Fruit fly (Drosophila melanogaster) whole organism, embryonic: ENCODE results near the gene CG1440.

Source experiments
- Abd-B ChIP-seq: fragments of 200-800 bp; sonication (Bioruptor generic); optimal IDR thresholded peaks from 2 replicates; lab custom pipeline; 2018; ENCODE audit warnings: missing biosample characterization, mild to moderate bottlenecking, missing genetic modification characterization, moderate library complexity
- Atf3 ChIP-seq: fragments of 200-800 bp; sonication (Bioruptor generic); optimal IDR thresholded peaks from 3 replicates; lab custom pipeline; 2016; ENCODE audit warnings: missing biosample characterization, missing genetic modification characterization
- Bdp1 ChIP-seq: fragments of 200-800 bp; sonication (Bioruptor generic); optimal IDR thresholded peaks from 3 replicates; lab custom pipeline; 2016; ENCODE audit warnings: missing biosample characterization, missing genetic modification characterization
- CG11398 ChIP-seq: fragments of 200-800 bp; sonication (Bioruptor generic); optimal IDR thresholded peaks from 2 replicates; lab custom pipeline; 2016; ENCODE audit warnings: missing biosample characterization, missing genetic modification characterization
- CG13775 ChIP-seq: fragments of 200-800 bp; sonication (Bioruptor generic); optimal IDR thresholded peaks from 3 replicates; lab custom pipeline; 2017; ENCODE audit warnings: missing biosample characterization, mild to moderate bottlenecking, missing genetic modification characterization
- CG32532 ChIP-seq: fragments of 200-800 bp; sonication (Bioruptor generic); IDR thresholded peaks from 2 replicates; pipeline ENCODE4 v1.3.6; 2022; ENCODE audit warnings: missing biosample characterization, missing genetic modification characterization
- CG34376 ChIP-seq: fragments of 200-800 bp; sonication (Bioruptor generic); optimal IDR thresholded peaks from 2 replicates; lab custom pipeline; 2018; ENCODE audit warnings: missing biosample characterization, mild to moderate bottlenecking, missing genetic modification characterization
- CG5953 ChIP-seq: fragments of 200-800 bp; sonication (Bioruptor generic); IDR thresholded peaks from 2 replicates; pipeline ENCODE4 v1.3.6; 2022; ENCODE audit warnings: missing biosample characterization, missing genetic modification characterization
- CG6254 ChIP-seq: fragments of 200-800 bp; sonication (Bioruptor generic); optimal IDR thresholded peaks from 3 replicates; lab custom pipeline; 2017; ENCODE audit warnings: mild to moderate bottlenecking, missing biosample characterization, missing genetic modification reagents, missing genetic modification characterization
- CG6813 ChIP-seq: fragments of 200-800 bp; sonication (Bioruptor generic); optimal IDR thresholded peaks from 2 replicates; lab custom pipeline; 2017; ENCODE audit warnings: missing biosample characterization, missing genetic modification characterization, mild to moderate bottlenecking, moderate library complexity, missing genetic modification reagents
- CG7357 ChIP-seq: fragments of 200-800 bp; sonication (Bioruptor generic); IDR thresholded peaks from 3 replicates; pipeline ENCODE4 v1.3.6; 2022; ENCODE audit warnings: missing biosample characterization, missing genetic modification characterization
- CG7987 ChIP-seq: fragments of 200-800 bp; sonication (Bioruptor generic); optimal IDR thresholded peaks from 2 replicates; lab custom pipeline; 2018; ENCODE audit warnings: missing biosample characterization, mild to moderate bottlenecking, missing genetic modification characterization, moderate library complexity
- CG8944 ChIP-seq: fragments of 200-800 bp; sonication (Bioruptor generic); optimal IDR thresholded peaks from 3 replicates; lab custom pipeline; 2016; ENCODE audit warnings: missing biosample characterization, missing genetic modification characterization
- Camta ChIP-seq: fragments of 200-800 bp; sonication (Bioruptor generic); optimal IDR thresholded peaks from 2 replicates; lab custom pipeline; 2016; ENCODE audit warnings: missing biosample characterization, missing genetic modification characterization
- CoRest ChIP-seq: fragments of 200-800 bp; sonication (Bioruptor generic); optimal IDR thresholded peaks from 3 replicates; lab custom pipeline; 2018; ENCODE audit warnings: missing biosample characterization, mild to moderate bottlenecking, missing genetic modification characterization, moderate library complexity
- D ChIP-seq, 2 experiments: fragments of 200-800 bp in 1 of 2; fragments of >200 bp in 1 of 2; sonication (Bioruptor generic) in 1 of 2; optimal IDR thresholded peaks; 2 replicates in 1 of 2; 3 replicates in 1 of 2; lab custom pipeline; 2017; ENCODE audit warnings: mild to moderate bottlenecking in 1 of 2, missing biosample characterization in 1 of 2, missing genetic modification characterization in 1 of 2, missing genetic modification reagents in 1 of 2
- Dp ChIP-seq: fragments of 200-800 bp; sonication (Bioruptor generic); optimal IDR thresholded peaks from 2 replicates; lab custom pipeline; 2018; ENCODE audit warnings: missing biosample characterization, mild to moderate bottlenecking, missing genetic modification characterization, moderate library complexity
- Drgx ChIP-seq: fragments of 200-800 bp; sonication (Bioruptor generic); IDR thresholded peaks from 2 replicates; pipeline ENCODE4 v1.3.6; 2022; ENCODE audit warnings: missing biosample characterization, missing genetic modification characterization
- Fer2 ChIP-seq: fragments of 200-800 bp; sonication (Bioruptor generic); optimal IDR thresholded peaks from 2 replicates; lab custom pipeline; 2018; ENCODE audit warnings: missing biosample characterization, mild to moderate bottlenecking, missing genetic modification characterization, moderate library complexity
- Hr3 ChIP-seq: fragments of 200-800 bp; sonication (Bioruptor generic); optimal IDR thresholded peaks from 3 replicates; lab custom pipeline; 2016; ENCODE audit warnings: missing biosample characterization, missing genetic modification characterization
- MBD-R2 ChIP-seq: fragments of 200-800 bp; sonication (Bioruptor generic); IDR thresholded peaks from 2 replicates; pipeline ENCODE4 v1.3.6; 2022; ENCODE audit warnings: missing biosample characterization, missing genetic modification characterization
- Mes4 ChIP-seq: fragments of 200-800 bp; sonication (Bioruptor generic); optimal IDR thresholded peaks from 2 replicates; lab custom pipeline; 2016; ENCODE audit warnings: missing biosample characterization, missing genetic modification characterization
- Nf-YB ChIP-seq: fragments of 200-800 bp; sonication (Bioruptor generic); optimal IDR thresholded peaks from 3 replicates; lab custom pipeline; 2019; ENCODE audit warnings: missing biosample characterization, mild to moderate bottlenecking, missing genetic modification characterization, moderate library complexity
- Sin3A ChIP-seq: fragments of >200 bp; optimal IDR thresholded peaks from 2 replicates; lab custom pipeline; 2018
- Ssrp ChIP-seq: fragments of 200-800 bp; sonication (Bioruptor generic); optimal IDR thresholded peaks from 2 replicates; lab custom pipeline; 2018; ENCODE audit warnings: missing biosample characterization, mild to moderate bottlenecking, missing genetic modification characterization, moderate library complexity
- Trl ChIP-seq, 3 experiments: fragments of >200 bp in 2 of 3; fragments of 200-800 bp in 1 of 3; sonication (Bioruptor generic) in 1 of 3; optimal IDR thresholded peaks; 2 replicates in 1 of 3; 3 replicates in 2 of 3; lab custom pipeline; 2016 to 2017; ENCODE audit warnings: missing biosample characterization in 1 of 3, missing genetic modification characterization in 1 of 3
- bigmax ChIP-seq: fragments of 200-800 bp; sonication (Bioruptor generic); optimal IDR thresholded peaks from 2 replicates; lab custom pipeline; 2018; ENCODE audit warnings: missing biosample characterization, mild to moderate bottlenecking, missing genetic modification characterization
- crc ChIP-seq: fragments of 200-800 bp; sonication (Bioruptor generic); optimal IDR thresholded peaks from 2 replicates; lab custom pipeline; 2016; ENCODE audit warnings: missing biosample characterization, missing genetic modification characterization
- dan ChIP-seq: fragments of 200-800 bp; sonication (Bioruptor generic); IDR thresholded peaks from 2 replicates; pipeline ENCODE4 v1.3.6; 2022; ENCODE audit warnings: missing biosample characterization, missing genetic modification characterization
- danr ChIP-seq: fragments of 200-800 bp; sonication (Bioruptor generic); IDR thresholded peaks from 2 replicates; pipeline ENCODE4 v1.3.6; 2022; ENCODE audit warnings: missing biosample characterization, missing genetic modification characterization
- dati ChIP-seq: fragments of 200-800 bp; sonication (Bioruptor generic); IDR thresholded peaks from 2 replicates; pipeline ENCODE4 v1.3.6; 2022; ENCODE audit warnings: missing biosample characterization, missing genetic modification characterization
- dimm ChIP-seq: fragments of 200-800 bp; sonication (Bioruptor generic); IDR thresholded peaks from 2 replicates; pipeline ENCODE4 v1.3.6; 2022; ENCODE audit warnings: missing biosample characterization, missing genetic modification characterization
- ftz-f1 ChIP-seq: fragments of 200-800 bp; sonication (Bioruptor generic); optimal IDR thresholded peaks from 2 replicates; lab custom pipeline; 2016; ENCODE audit warnings: missing biosample characterization, missing genetic modification characterization
- gsb ChIP-seq: fragments of 200-800 bp; sonication (Bioruptor generic); IDR thresholded peaks from 2 replicates; pipeline ENCODE4 v1.3.6; 2022; ENCODE audit warnings: missing biosample characterization, missing genetic modification characterization
- hb ChIP-seq: fragments of 200-800 bp; sonication (Bioruptor generic); IDR thresholded peaks from 3 replicates; pipeline ENCODE4 v1.3.6; 2022; ENCODE audit warnings: missing biosample characterization, missing genetic modification characterization; ENCODE audit not compliant: partially characterized antibody
- jigr1 ChIP-seq: fragments of 200-800 bp; sonication (Bioruptor generic); IDR thresholded peaks from 3 replicates; pipeline ENCODE4 v1.3.6; 2022; ENCODE audit warnings: missing biosample characterization, missing genetic modification characterization
- odd ChIP-seq: fragments of 200-800 bp; sonication (Bioruptor generic); optimal IDR thresholded peaks from 2 replicates; lab custom pipeline; 2017; ENCODE audit warnings: missing biosample characterization, mild to moderate bottlenecking, missing genetic modification characterization
- pros ChIP-seq: fragments of 200-800 bp; sonication (Bioruptor generic); optimal IDR thresholded peaks from 3 replicates; lab custom pipeline; 2019; ENCODE audit warnings: missing biosample characterization, mild to moderate bottlenecking, missing genetic modification characterization, moderate library complexity
- ro ChIP-seq: fragments of 200-800 bp; sonication (Bioruptor generic); IDR thresholded peaks from 2 replicates; pipeline ENCODE4 v1.3.6; 2022; ENCODE audit warnings: missing biosample characterization, missing genetic modification characterization
- run ChIP-seq: fragments of 200-800 bp; sonication (Bioruptor generic); optimal IDR thresholded peaks from 3 replicates; lab custom pipeline; 2018; ENCODE audit warnings: missing biosample characterization, mild to moderate bottlenecking, missing genetic modification characterization
- salm ChIP-seq: fragments of 200-800 bp; sonication (Bioruptor generic); optimal IDR thresholded peaks from 2 replicates; lab custom pipeline; 2018; ENCODE audit warnings: missing biosample characterization, mild to moderate bottlenecking, missing genetic modification characterization
- shn ChIP-seq: fragments of 200-800 bp; sonication (Bioruptor generic); optimal IDR thresholded peaks from 3 replicates; lab custom pipeline; 2016; ENCODE audit warnings: missing biosample characterization, missing genetic modification characterization
- slp2 ChIP-seq: fragments of 200-800 bp; sonication (Bioruptor generic); optimal IDR thresholded peaks from 2 replicates; lab custom pipeline; 2016; ENCODE audit warnings: missing biosample characterization, missing genetic modification characterization
- tio ChIP-seq: fragments of 200-800 bp; sonication (Bioruptor generic); optimal IDR thresholded peaks from 2 replicates; lab custom pipeline; 2017; ENCODE audit warnings: missing biosample characterization, missing genetic modification characterization, inconsistent platforms
- tup ChIP-seq: fragments of 200-800 bp; sonication (Bioruptor generic); optimal IDR thresholded peaks from 2 replicates; lab custom pipeline; 2016; ENCODE audit warnings: missing biosample characterization, mild to moderate bottlenecking, missing genetic modification characterization, moderate library complexity
- usp ChIP-seq: fragments of >200 bp; optimal IDR thresholded peaks from 2 replicates; lab custom pipeline; 2017; ENCODE audit warnings: missing biosample characterization, missing genetic modification characterization
- vvl ChIP-seq: fragments of 200-800 bp; sonication (Bioruptor generic); IDR thresholded peaks from 2 replicates; pipeline ENCODE4 v1.3.6; 2022; ENCODE audit warnings: missing biosample characterization, missing genetic modification characterization
- wek ChIP-seq: fragments of 200-800 bp; sonication (Bioruptor generic); optimal IDR thresholded peaks from 3 replicates; lab custom pipeline; 2018; ENCODE audit warnings: missing biosample characterization, mild to moderate bottlenecking, missing genetic modification characterization, moderate library complexity
- wor ChIP-seq: fragments of 200-800 bp; sonication (Bioruptor generic); IDR thresholded peaks from 2 replicates; pipeline ENCODE4 v1.3.6; 2022; ENCODE audit warnings: missing biosample characterization, missing genetic modification characterization
- yki ChIP-seq: fragments of >200 bp; optimal IDR thresholded peaks from 3 replicates; lab custom pipeline; 2018

The CG1440 gene

DNA sequence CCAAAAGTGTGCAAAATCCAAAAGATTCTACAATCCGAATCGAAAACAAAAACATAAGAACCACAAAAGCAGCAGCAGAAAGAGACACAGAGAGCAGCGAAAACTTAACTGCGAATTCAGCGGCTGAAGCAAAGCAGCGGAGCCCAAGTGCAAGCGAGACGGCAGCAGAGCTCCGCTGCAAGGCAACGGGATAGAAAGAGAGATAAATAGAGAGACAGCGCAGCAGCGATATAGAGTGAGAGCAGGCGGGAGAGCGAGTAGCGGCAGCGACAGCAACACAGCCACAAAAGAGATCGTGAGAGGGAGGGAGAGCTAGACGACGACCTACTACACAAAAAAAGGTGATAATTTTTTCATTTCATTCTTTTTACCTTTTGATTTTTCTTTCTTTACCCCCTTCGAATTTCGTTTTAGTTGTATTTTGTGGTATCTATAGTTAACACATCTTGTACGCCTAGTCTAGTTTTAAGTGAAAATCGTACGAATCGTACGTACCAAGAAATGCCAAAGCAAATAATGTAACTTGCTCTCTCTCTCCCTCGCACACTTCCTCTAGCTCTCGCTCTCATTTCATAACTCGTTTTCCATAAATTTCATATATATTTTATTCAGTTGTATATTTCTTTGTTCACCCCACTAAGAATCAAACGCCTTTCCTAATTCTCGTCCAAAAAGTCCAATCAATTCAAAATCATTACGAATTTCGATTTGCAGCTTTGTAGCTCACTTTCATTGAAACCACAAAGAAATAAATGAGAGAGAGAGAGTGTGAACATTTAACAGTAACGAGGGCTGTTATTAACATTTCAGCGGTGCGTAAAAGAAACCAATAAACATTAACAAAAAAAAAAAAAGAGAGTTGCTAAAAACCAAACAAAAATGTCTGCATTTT is 26.3 kb upstream of the CG1440 start (continued):
- TF ChIP-seq pros (no peak), tio (GFP tag; lab: Kevin White, UChicago) (no peak), odd (no peak), dan (GFP tag; lab: Robert Waterston, UW) (no peak), wek (GFP tag; lab: Kevin White, UChicago) (no peak), Fer2 (tag; lab: Kevin White, UChicago) (no peak), Drgx (GFP tag; lab: Robert Waterston, UW) (peak; percentile 72), danr (GFP tag; lab: Robert Waterston, UW) (no peak), D (optimal IDR thresholded peaks at IDR 0.05; lab: Kevin White, UChicago) (no peak), D (GFP tag; optimal IDR thresholded peaks at IDR 0.05; lab: Kevin White, UChicago) (no peak), salm (tag; lab: Kevin White, UChicago) (no peak), crc (no peak), ftz-f1 (GFP tag; lab: Kevin White, UChicago) (no peak), jigr1 (GFP tag; lab: Robert Waterston, UW) (no peak), Trl (optimal IDR thresholded peaks at IDR 0.05; lab: Kevin White, UChicago) (peak; percentile 96 to 98), Trl (GFP tag; optimal IDR thresholded peaks at IDR 0.05; lab: Kevin White, UChicago) (peak; percentile 22), Camta (GFP tag; lab: Kevin White, UChicago) (no peak), CoRest (tag; lab: Kevin White, UChicago) (no peak), yki (lab: Kevin White, UChicago) (peak; percentile 82), shn (GFP tag; lab: Kevin White, UChicago) (no peak), CG7987 (GFP tag; lab: Kevin White, UChicago) (no peak), Atf3 (GFP tag; lab: Kevin White, UChicago) (no peak), dimm (GFP tag; lab: Robert Waterston, UW) (no peak), Bdp1 (GFP tag; lab: Kevin White, UChicago) (no peak), bigmax (GFP tag; lab: Kevin White, UChicago) (no peak), CG7357 (GFP tag; lab: Robert Waterston, UW) (no peak), gsb (GFP tag; lab: Robert Waterston, UW) (no peak), Abd-B (GFP tag; lab: Kevin White, UChicago) (no peak), Nf-YB (GFP tag; lab: Kevin White, UChicago) (no peak), dati (no peak), CG34376 (no peak), hb (GFP tag; lab: Robert Waterston, UW) (no peak), Mes4 (GFP tag; lab: Kevin White, UChicago) (no peak), wor (GFP tag; lab: Robert Waterston, UW) (no peak), ro (GFP tag; lab: Robert Waterston, UW) (no peak), CG6254 (GFP tag; lab: Kevin White, UChicago) (peak; percentile 24), Sin3A (lab: Kevin White, UChicago) (no peak), CG11398 (GFP tag; lab: Kevin White, UChicago) (no peak), Hr3 (no peak), vvl (peak; percentile 22), tup (GFP tag; lab: Kevin White, UChicago) (no peak), run (tag; lab: Kevin White, UChicago) (no peak), slp2 (no peak), MBD-R2 (GFP tag; lab: Robert Waterston, UW) (no peak), CG32532 (GFP tag; lab: Robert Waterston, UW) (peak; percentile 60), Dp (GFP tag; lab: Kevin White, UChicago) (no peak), CG5953 (GFP tag; lab: Robert Waterston, UW) (no peak), usp (GFP tag; lab: Kevin White, UChicago) (no peak), CG13775 (GFP tag; lab: Kevin White, UChicago) (no peak), CG6813 (GFP tag; lab: Kevin White, UChicago) (peak; percentile 33), Ssrp (tag; lab: Kevin White, UChicago) (no peak), CG8944 (GFP tag; lab: Kevin White, UChicago) (no peak)
